Fruit fly (Drosophila melanogaster) whole organism, embryonic: ENCODE measurements around the gene Tsr1.
A peak's percentile ranks its signal among the peaks of the same experiment; 100 is the strongest.

ENCODE experiments used
- B-H2 ChIP-seq: fragments of 200-800 bp; sonication (Bioruptor generic); optimal IDR thresholded peaks from 2 replicates; lab custom pipeline; 2018; ENCODE audit warnings: missing biosample characterization, mild to moderate bottlenecking, missing genetic modification characterization
- C15 ChIP-seq: fragments of 200-800 bp; sonication (Bioruptor generic); IDR thresholded peaks from 3 replicates; pipeline ENCODE4 v1.3.6; 2022; ENCODE audit warnings: missing biosample characterization, missing genetic modification characterization
- CG10209 ChIP-seq: fragments of 200-800 bp; sonication (Bioruptor generic); optimal IDR thresholded peaks from 3 replicates; lab custom pipeline; 2017; ENCODE audit warnings: missing biosample characterization, mild to moderate bottlenecking, missing genetic modification characterization, missing genetic modification reagents
- CG10543 ChIP-seq: fragments of 200-800 bp; sonication (Bioruptor generic); optimal IDR thresholded peaks from 3 replicates; lab custom pipeline; 2017; ENCODE audit warnings: missing biosample characterization, mild to moderate bottlenecking, missing genetic modification characterization, moderate library complexity
- CG10959 ChIP-seq: fragments of 200-800 bp; sonication (Bioruptor generic); IDR thresholded peaks from 2 replicates; pipeline ENCODE4 v1.3.6; 2022; ENCODE audit warnings: missing biosample characterization, missing genetic modification characterization
- CG11247 ChIP-seq: fragments of 200-800 bp; sonication (Bioruptor generic); IDR thresholded peaks from 2 replicates; pipeline ENCODE4 v1.3.6; 2022; ENCODE audit warnings: missing biosample characterization, missing genetic modification characterization
- CG12391 ChIP-seq: fragments of 200-800 bp; sonication (Bioruptor generic); optimal IDR thresholded peaks from 3 replicates; lab custom pipeline; 2018; ENCODE audit warnings: missing biosample characterization, mild to moderate bottlenecking, missing genetic modification characterization, moderate library complexity
- CG13775 ChIP-seq: fragments of 200-800 bp; sonication (Bioruptor generic); optimal IDR thresholded peaks from 3 replicates; lab custom pipeline; 2017; ENCODE audit warnings: missing biosample characterization, mild to moderate bottlenecking, missing genetic modification characterization
- CG13894 ChIP-seq: fragments of 200-800 bp; sonication (Bioruptor generic); optimal IDR thresholded peaks from 3 replicates; lab custom pipeline; 2018; ENCODE audit warnings: missing biosample characterization, mild to moderate bottlenecking, missing genetic modification characterization, moderate library complexity
- CG15269 ChIP-seq: fragments of 200-800 bp; sonication (Bioruptor generic); optimal IDR thresholded peaks from 2 replicates; lab custom pipeline; 2018; ENCODE audit warnings: missing biosample characterization, mild to moderate bottlenecking, missing genetic modification characterization, moderate library complexity
- CG1529 ChIP-seq: fragments of 200-800 bp; sonication (Bioruptor generic); optimal IDR thresholded peaks from 3 replicates; lab custom pipeline; 2018; ENCODE audit warnings: missing biosample characterization, missing genetic modification characterization
- CG15514 ChIP-seq: fragments of 200-800 bp; sonication (Bioruptor generic); optimal IDR thresholded peaks from 3 replicates; lab custom pipeline; 2017; ENCODE audit warnings: missing biosample characterization, missing genetic modification characterization, mild to moderate bottlenecking, moderate library complexity, missing genetic modification reagents
- CG18599 ChIP-seq: fragments of 200-800 bp; sonication (Bioruptor generic); optimal IDR thresholded peaks from 3 replicates; lab custom pipeline; 2017; ENCODE audit warnings: missing biosample characterization, missing genetic modification characterization, mild to moderate bottlenecking, moderate library complexity, missing genetic modification reagents
- CG2120 ChIP-seq: fragments of 200-800 bp; sonication (Bioruptor generic); optimal IDR thresholded peaks from 3 replicates; lab custom pipeline; 2016; ENCODE audit warnings: missing biosample characterization, missing genetic modification characterization
- CG3281 ChIP-seq: fragments of 200-800 bp; sonication (Bioruptor generic); optimal IDR thresholded peaks from 3 replicates; lab custom pipeline; 2017; ENCODE audit warnings: missing biosample characterization, mild to moderate bottlenecking, missing genetic modification characterization
- CG6272 ChIP-seq: fragments of 200-800 bp; sonication (Bioruptor generic); IDR thresholded peaks from 2 replicates; pipeline ENCODE4 v1.3.6; 2022; ENCODE audit warnings: missing biosample characterization, missing genetic modification characterization
- CG6813 ChIP-seq: fragments of 200-800 bp; sonication (Bioruptor generic); optimal IDR thresholded peaks from 2 replicates; lab custom pipeline; 2017; ENCODE audit warnings: missing biosample characterization, missing genetic modification characterization, mild to moderate bottlenecking, moderate library complexity, missing genetic modification reagents
- CG8281 ChIP-seq: fragments of 200-800 bp; sonication (Bioruptor generic); optimal IDR thresholded peaks from 2 replicates; lab custom pipeline; 2018; ENCODE audit warnings: missing biosample characterization, mild to moderate bottlenecking, missing genetic modification characterization, moderate library complexity
- CG8478 ChIP-seq: fragments of >200 bp; optimal IDR thresholded peaks from 2 replicates; lab custom pipeline; 2018
- CG8924 ChIP-seq: fragments of 200-800 bp; optimal IDR thresholded peaks from 3 replicates; lab custom pipeline; 2019; ENCODE audit warnings: missing biosample characterization, mild to moderate bottlenecking, missing genetic modification characterization, moderate library complexity
- CG9609 ChIP-seq: fragments of 200-800 bp; sonication (Bioruptor generic); optimal IDR thresholded peaks from 3 replicates; lab custom pipeline; 2016; ENCODE audit warnings: missing biosample characterization, missing genetic modification characterization
- Dref ChIP-seq: fragments of 200-800 bp; sonication (Bioruptor generic); IDR thresholded peaks from 2 replicates; pipeline ENCODE4 v1.3.6; 2022; ENCODE audit warnings: missing biosample characterization, missing genetic modification characterization
- Ets65A ChIP-seq: fragments of 200-800 bp; sonication (Bioruptor generic); peaks from one replicate; lab custom pipeline; 2016; ENCODE audit warnings: missing biosample characterization, missing genetic modification characterization
- Fer1 ChIP-seq: fragments of 200-800 bp; sonication (Bioruptor generic); optimal IDR thresholded peaks from 2 replicates; lab custom pipeline; 2017; ENCODE audit warnings: missing biosample characterization, mild to moderate bottlenecking, missing genetic modification characterization
- Fer2 ChIP-seq: fragments of 200-800 bp; sonication (Bioruptor generic); optimal IDR thresholded peaks from 2 replicates; lab custom pipeline; 2018; ENCODE audit warnings: missing biosample characterization, mild to moderate bottlenecking, missing genetic modification characterization, moderate library complexity
- HHEX ChIP-seq: fragments of 200-800 bp; sonication (Bioruptor generic); optimal IDR thresholded peaks from 3 replicates; lab custom pipeline; 2017; ENCODE audit warnings: missing biosample characterization, mild to moderate bottlenecking, missing genetic modification characterization, missing genetic modification reagents
- HLH54F ChIP-seq: fragments of 200-800 bp; sonication (Bioruptor generic); optimal IDR thresholded peaks from 3 replicates; lab custom pipeline; 2016; ENCODE audit warnings: missing biosample characterization, missing genetic modification characterization
- HLHmδ ChIP-seq: fragments of 200-800 bp; sonication (Bioruptor generic); optimal IDR thresholded peaks from 2 replicates; lab custom pipeline; 2018; ENCODE audit warnings: missing biosample characterization, mild to moderate bottlenecking, missing genetic modification characterization, moderate library complexity
- Hr39 ChIP-seq: fragments of >200 bp; optimal IDR thresholded peaks from 2 replicates; lab custom pipeline; 2017
- Med ChIP-seq: fragments of 200-800 bp; sonication (Bioruptor generic); peaks from one replicate; lab custom pipeline; 2016; ENCODE audit warnings: missing biosample characterization, missing genetic modification characterization, mild to moderate bottlenecking, inconsistent platforms, moderate library complexity
- Meics ChIP-seq: fragments of 200-800 bp; sonication (Bioruptor generic); optimal IDR thresholded peaks from 2 replicates; lab custom pipeline; 2017; ENCODE audit warnings: missing biosample characterization, mild to moderate bottlenecking, missing genetic modification characterization
- Nf-YB ChIP-seq: fragments of 200-800 bp; sonication (Bioruptor generic); optimal IDR thresholded peaks from 3 replicates; lab custom pipeline; 2019; ENCODE audit warnings: missing biosample characterization, mild to moderate bottlenecking, missing genetic modification characterization, moderate library complexity
- NfI ChIP-seq: fragments of 200-800 bp; sonication (Bioruptor generic); optimal IDR thresholded peaks from 3 replicates; lab custom pipeline; 2018; ENCODE audit warnings: missing biosample characterization, mild to moderate bottlenecking, missing genetic modification characterization, moderate library complexity
- Oli ChIP-seq: fragments of 200-800 bp; sonication (Bioruptor generic); optimal IDR thresholded peaks from 2 replicates; lab custom pipeline; 2018; ENCODE audit warnings: missing biosample characterization, mild to moderate bottlenecking, missing genetic modification characterization, moderate library complexity
- Sin3A ChIP-seq: fragments of >200 bp; optimal IDR thresholded peaks from 2 replicates; lab custom pipeline; 2018
- Usf ChIP-seq: fragments of 200-800 bp; sonication (Bioruptor generic); optimal IDR thresholded peaks from 2 replicates; lab custom pipeline; 2017; ENCODE audit warnings: missing genotype, missing biosample characterization, missing genetic modification characterization
- ase ChIP-seq: fragments of 200-800 bp; sonication (Bioruptor generic); IDR thresholded peaks from 3 replicates; pipeline ENCODE4 v1.3.6; 2022; ENCODE audit warnings: missing biosample characterization, missing genetic modification characterization
- ci ChIP-seq: fragments of 200-800 bp; sonication (Bioruptor generic); IDR thresholded peaks from 3 replicates; pipeline ENCODE4 v1.3.6; 2022; ENCODE audit warnings: missing biosample characterization, missing genetic modification characterization
- dmrt99B ChIP-seq: fragments of 200-800 bp; sonication (Bioruptor generic); optimal IDR thresholded peaks from 2 replicates; lab custom pipeline; 2018; ENCODE audit warnings: missing biosample characterization, mild to moderate bottlenecking, missing genetic modification characterization, moderate library complexity
- gem ChIP-seq: fragments of 200-800 bp; sonication (Bioruptor generic); optimal IDR thresholded peaks from 2 replicates; lab custom pipeline; 2019; ENCODE audit warnings: missing biosample characterization, mild to moderate bottlenecking, missing genetic modification characterization, moderate library complexity
- ind ChIP-seq: fragments of 200-800 bp; sonication (Bioruptor generic); optimal IDR thresholded peaks from 3 replicates; lab custom pipeline; 2016; ENCODE audit warnings: missing biosample characterization, missing genetic modification characterization
- kah ChIP-seq: fragments of 200-800 bp; sonication (Bioruptor generic); optimal IDR thresholded peaks from 2 replicates; lab custom pipeline; 2018; ENCODE audit warnings: missing biosample characterization, mild to moderate bottlenecking, missing genetic modification characterization
- mirr ChIP-seq: fragments of 200-800 bp; sonication (Bioruptor generic); optimal IDR thresholded peaks from 3 replicates; lab custom pipeline; 2018; ENCODE audit warnings: missing biosample characterization, mild to moderate bottlenecking, missing genetic modification characterization
- onecut ChIP-seq: fragments of 200-800 bp; sonication (Bioruptor generic); IDR thresholded peaks from 2 replicates; pipeline ENCODE4 v1.3.6; 2022; ENCODE audit warnings: missing biosample characterization, missing genetic modification characterization
- pho ChIP-seq: fragments of 200-800 bp; sonication (Bioruptor generic); optimal IDR thresholded peaks from 2 replicates; lab custom pipeline; 2016; ENCODE audit warnings: missing biosample characterization, missing genetic modification characterization
- row ChIP-seq: fragments of 200-800 bp; sonication (Bioruptor generic); IDR thresholded peaks from 3 replicates; pipeline ENCODE4 v1.3.6; 2022; ENCODE audit warnings: missing biosample characterization, missing genetic modification characterization
- seq ChIP-seq: fragments of 200-800 bp; sonication (Bioruptor generic); IDR thresholded peaks from 2 replicates; pipeline ENCODE4 v1.3.6; 2022; ENCODE audit warnings: missing biosample characterization, missing genetic modification characterization
- sug ChIP-seq: fragments of 200-800 bp; optimal IDR thresholded peaks from 2 replicates; lab custom pipeline; 2019; ENCODE audit warnings: missing biosample characterization, mild to moderate bottlenecking, missing genetic modification characterization, moderate library complexity
- tap ChIP-seq: fragments of 200-800 bp; optimal IDR thresholded peaks from 3 replicates; lab custom pipeline; 2019; ENCODE audit warnings: missing biosample characterization, mild to moderate bottlenecking, missing genetic modification characterization, moderate library complexity

Tsr1 gene

dm6 chr3L:21319957-21320356 is 15.1 kb upstream of the Tsr1 start:
- TF ChIP-seq Ets65A (peak; percentile 66), Med (GFP tag; lab: Kevin White, UChicago) (peak; percentile 22), mirr (no peak), CG8478 (lab: Kevin White, UChicago) (peak; percentile 83), CG11247 (GFP tag; lab: Robert Waterston, UW) (no peak), Hr39 (lab: Kevin White, UChicago) (peak; percentile 24), Dref (0 out of 2 replicates have a peak, but pooled peaks have one; percentile 8)

- TF ChIP-seq CG10959 (GFP tag; lab: Robert Waterston, UW) (no peak), dmrt99B (tag; lab: Kevin White, UChicago) (peak; percentile 56), CG9609 (GFP tag; lab: Kevin White, UChicago) (no peak), HHEX (GFP tag; lab: Kevin White, UChicago) (peak; percentile 36), tap (tag; lab: Kevin White, UChicago) (peak; percentile 0), CG13775 (GFP tag; lab: Kevin White, UChicago) (peak; percentile 1), Meics (GFP tag; lab: Kevin White, UChicago) (peak; percentile 69), CG10543 (peak; percentile 47), Sin3A (lab: Kevin White, UChicago) (no peak), ci (no peak), CG8281 (tag; lab: Kevin White, UChicago) (no peak), Oli (tag; lab: Kevin White, UChicago) (peak; percentile 37), CG15514 (GFP tag; lab: Kevin White, UChicago) (peak; percentile 49), CG12391 (tag; lab: Kevin White, UChicago) (peak; percentile 43), ind (GFP tag; lab: Kevin White, UChicago) (peak; percentile 11), Nf-YB (GFP tag; lab: Kevin White, UChicago) (peak; percentile 8), Fer1 (peak; percentile 78), CG18599 (GFP tag; lab: Kevin White, UChicago) (peak; percentile 82), CG6272 (GFP tag; lab: Robert Waterston, UW) (no peak), pho (GFP tag; lab: Kevin White, UChicago) (peak; percentile 28), row (GFP tag; lab: Robert Waterston, UW) (peak; percentile 48; the same call in 2 of the 3 replicates), kah (GFP tag; lab: Kevin White, UChicago) (no peak), CG3281 (GFP tag; lab: Kevin White, UChicago) (peak; percentile 70), seq (0 out of 2 replicates have a peak, but pooled peaks have one; percentile 11), NfI (GFP tag; lab: Kevin White, UChicago) (peak; percentile 57), CG6813 (GFP tag; lab: Kevin White, UChicago) (peak; percentile 43), CG1529 (GFP tag; lab: Kevin White, UChicago) (no peak), CG2120 (GFP tag; lab: Kevin White, UChicago) (peak; percentile 68), ase (GFP tag; lab: Robert Waterston, UW) (0 out of 3 replicates have a peak, but pooled peaks have one; percentile 27), CG8924 (tag; lab: Kevin White, UChicago) (peak; percentile 19), HLH54F (GFP tag; lab: Kevin White, UChicago) (peak; percentile 7), CG15269 (tag; lab: Kevin White, UChicago) (peak; percentile 51), HLHmδ (GFP tag; lab: Kevin White, UChicago) (no peak), onecut (GFP tag; lab: Robert Waterston, UW) (no peak), Fer2 (tag; lab: Kevin White, UChicago) (no peak), CG13894 (tag; lab: Kevin White, UChicago) (peak; percentile 59), gem (tag; lab: Kevin White, UChicago) (peak; percentile 48), CG10209 (peak; percentile 29), sug (tag; lab: Kevin White, UChicago) (peak; percentile 41), B-H2 (GFP tag; lab: Kevin White, UChicago) (peak; percentile 4), Usf (GFP tag; lab: Kevin White, UChicago) (no peak), C15 (GFP tag; lab: Robert Waterston, UW) (no peak)
Measured at dm6 chr3L:21321807-21322503, 13.1 kb upstream of the Tsr1 start.
